Worm (Caenorhabditis elegans): ENCODE results near the gene T25D1.3.

The T25D1.3 gene

DNA sequence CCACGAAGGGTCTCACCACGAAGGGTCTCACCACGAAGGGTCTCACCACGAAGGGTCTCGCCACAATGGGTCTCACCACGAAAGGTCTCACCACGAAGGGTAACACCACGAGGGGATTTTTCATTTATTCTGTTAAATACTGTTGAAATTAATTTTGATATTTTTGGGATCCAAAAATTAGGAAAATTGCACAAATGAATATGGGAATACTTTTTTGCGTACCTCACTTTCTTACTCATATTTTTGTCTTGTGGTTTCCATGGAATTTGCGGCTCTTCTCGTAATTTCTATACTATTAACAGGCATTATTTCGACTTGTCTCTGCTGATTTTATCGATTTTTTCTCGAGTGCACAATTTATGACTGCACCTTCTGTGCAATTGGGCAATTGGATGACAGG lies at the start of gene T25D1.3:
Gene T25D1.3, plus strand, starts transcription at position 301 of the 400 bp plus-strand sequence.
- TF ChIP-seq efl-3 (GFP tag; optimal IDR thresholded peaks at IDR 0.05) (no peak), F16B12.6 (tag; optimal IDR thresholded peaks at IDR 0.05) (no peak), alr-1 (tag; optimal IDR thresholded peaks at IDR 0.05; ENCODE audit: borderline replicate concordance) (no peak), isw-1 (GFP tag; IDR thresholded peaks at IDR 0.05) (no peak), ets-5 (GFP tag; IDR thresholded peaks at IDR 0.05) (no peak), ceh-88 (GFP tag; IDR thresholded peaks at IDR 0.05) (no peak)

DNA sequence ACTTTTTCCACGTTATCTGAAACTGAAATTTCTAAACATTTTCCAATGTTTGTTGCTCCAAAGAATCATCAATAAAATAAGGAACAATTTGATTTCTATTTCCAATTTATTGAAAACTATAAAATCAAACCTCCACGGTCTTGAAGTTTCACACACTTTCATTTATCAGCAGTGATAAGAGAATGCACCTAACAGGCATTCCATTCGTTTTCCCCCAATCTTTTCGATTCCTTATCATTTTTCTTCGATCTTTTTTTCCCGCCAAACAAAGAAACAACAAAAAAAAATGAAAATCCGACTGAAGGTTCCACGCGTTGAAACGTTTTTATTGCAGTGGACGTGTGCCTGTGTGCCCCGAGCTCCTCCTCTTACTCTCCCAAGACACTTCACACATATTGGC lies 48.8 kb upstream of the T25D1.3 start, which contains the start of gene nas-39:
Gene nas-39, plus strand, starts transcription at position 269 of the 400 bp plus-strand sequence.
- peak; percentile 69 for TF ChIP-seq elt-2 (tag; optimal IDR thresholded peaks at IDR 0.05)
- TF ChIP-seq Y116A8C.19 (tag; optimal IDR thresholded peaks at IDR 0.05; ENCODE audit: borderline replicate concordance): no peak

DNA sequence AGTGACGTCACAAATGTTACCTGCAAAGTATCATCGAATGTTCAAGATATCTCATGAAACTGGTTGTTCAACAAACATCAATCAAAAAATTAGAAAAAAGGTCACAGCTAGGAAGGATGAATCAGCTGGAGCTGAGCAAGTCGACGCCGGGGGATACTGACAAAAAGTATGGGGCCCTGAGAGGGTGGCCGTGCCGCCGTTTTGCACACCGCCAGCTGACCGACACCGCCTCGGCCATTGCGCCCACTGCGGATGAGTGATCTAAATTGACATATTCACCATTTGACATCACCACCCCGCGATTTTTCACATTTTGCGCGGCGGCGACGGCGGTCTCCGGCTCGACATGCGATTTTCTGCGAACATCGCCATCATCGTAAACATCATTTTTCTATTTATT lies 48.3 kb upstream of the T25D1.3 start:
- TF ChIP-seq Y116A8C.19 (tag; optimal IDR thresholded peaks at IDR 0.05; ENCODE audit: borderline replicate concordance) (no peak), tlp-1 (tag; optimal IDR thresholded peaks at IDR 0.05) (no peak), rnt-1 (tag; optimal IDR thresholded peaks at IDR 0.05) (peak; percentile 38), nhr-84 (tag; optimal IDR thresholded peaks at IDR 0.05) (no peak), sup-37 (GFP tag; optimal IDR thresholded peaks at IDR 0.05) (no peak), unc-30 (tag; optimal IDR thresholded peaks at IDR 0.05) (no peak), nhr-71 (tag; optimal IDR thresholded peaks at IDR 0.05) (peak; percentile 3)

DNA sequence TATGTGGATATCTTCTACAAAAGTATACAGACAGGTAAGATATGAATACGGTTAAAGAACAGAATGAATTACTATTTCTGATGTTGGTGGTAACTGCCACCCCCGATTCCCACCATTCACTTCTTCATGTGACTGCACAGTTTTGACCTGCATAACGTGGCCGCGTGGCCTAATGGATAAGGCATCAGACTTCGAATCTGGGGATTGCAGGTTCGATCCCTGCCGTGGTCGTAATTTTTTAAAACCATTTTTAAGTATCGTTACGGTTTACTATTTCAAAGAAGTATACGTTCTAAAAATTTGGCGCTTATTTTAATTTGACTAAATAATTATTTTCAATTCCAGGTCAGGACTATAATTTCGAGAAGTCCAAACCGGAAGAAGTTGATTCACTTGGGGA lies 44.1 kb upstream of the T25D1.3 start:
- TF ChIP-seq nhr-11 (tag; optimal IDR thresholded peaks at IDR 0.05): no peak

DNA sequence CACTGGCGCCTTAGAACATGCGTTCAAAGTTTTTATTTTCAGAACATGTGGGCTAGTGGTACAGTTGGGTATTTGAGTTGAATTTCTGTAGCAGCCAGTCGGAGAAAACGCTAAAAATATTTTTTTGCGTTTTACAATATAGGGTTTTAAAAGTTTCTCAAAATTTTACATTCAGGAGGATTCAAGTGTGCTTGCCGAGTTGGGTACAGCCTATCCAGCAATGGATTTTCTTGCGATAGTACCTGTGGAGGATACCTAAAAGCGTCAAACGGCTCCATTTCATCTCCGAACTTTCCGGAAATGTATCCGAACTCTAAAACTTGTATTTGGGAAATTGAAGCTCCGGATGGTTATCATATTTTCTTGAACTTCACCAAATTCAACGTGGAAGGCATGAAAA lies 39.3 kb upstream of the T25D1.3 start:
- TF ChIP-seq skn-1 (tag; optimal IDR thresholded peaks at IDR 0.05): no peak
- TF ChIP-seq ceh-88 (GFP tag; IDR thresholded peaks at IDR 0.05): no peak
- no peak for TF ChIP-seq hlh-17 (GFP tag; optimal IDR thresholded peaks at IDR 0.05; ENCODE audit: borderline replicate concordance)
- TF ChIP-seq xbp-1 (tag; optimal IDR thresholded peaks at IDR 0.05): no peak
- TF ChIP-seq zip-4 (GFP tag; optimal IDR thresholded peaks at IDR 0.05): no peak
- no peak for TF ChIP-seq lir-3 (tag; optimal IDR thresholded peaks at IDR 0.05; ENCODE audit: poor library complexity)
- TF ChIP-seq efl-3 (GFP tag; optimal IDR thresholded peaks at IDR 0.05): no peak
- TF ChIP-seq Y116A8C.19 (tag; optimal IDR thresholded peaks at IDR 0.05; ENCODE audit: borderline replicate concordance): no peak
- no peak for TF ChIP-seq fos-1 (tag; optimal IDR thresholded peaks at IDR 0.05)
- TF ChIP-seq nhr-237 (tag; optimal IDR thresholded peaks at IDR 0.05): no peak
- no peak for TF ChIP-seq zag-1 (tag; optimal IDR thresholded peaks at IDR 0.05)
- no peak for TF ChIP-seq nhr-90 (tag; optimal IDR thresholded peaks at IDR 0.05; ENCODE audit: poor library complexity)
- TF ChIP-seq ceh-82 (tag; optimal IDR thresholded peaks at IDR 0.05): no peak
- no peak for TF ChIP-seq aha-1 (tag; optimal IDR thresholded peaks at IDR 0.05)
- TF ChIP-seq egl-13 (tag; optimal IDR thresholded peaks at IDR 0.05): no peak
- TF ChIP-seq nhr-84 (tag; optimal IDR thresholded peaks at IDR 0.05): no peak
- TF ChIP-seq egl-27 (tag; optimal IDR thresholded peaks at IDR 0.05): no peak
- TF ChIP-seq fkh-10 (GFP tag; optimal IDR thresholded peaks at IDR 0.05): no peak
- TF ChIP-seq unc-86 (tag; optimal IDR thresholded peaks at IDR 0.05): no peak
- TF ChIP-seq ceh-8 (GFP tag; optimal IDR thresholded peaks at IDR 0.05): no peak

DNA sequence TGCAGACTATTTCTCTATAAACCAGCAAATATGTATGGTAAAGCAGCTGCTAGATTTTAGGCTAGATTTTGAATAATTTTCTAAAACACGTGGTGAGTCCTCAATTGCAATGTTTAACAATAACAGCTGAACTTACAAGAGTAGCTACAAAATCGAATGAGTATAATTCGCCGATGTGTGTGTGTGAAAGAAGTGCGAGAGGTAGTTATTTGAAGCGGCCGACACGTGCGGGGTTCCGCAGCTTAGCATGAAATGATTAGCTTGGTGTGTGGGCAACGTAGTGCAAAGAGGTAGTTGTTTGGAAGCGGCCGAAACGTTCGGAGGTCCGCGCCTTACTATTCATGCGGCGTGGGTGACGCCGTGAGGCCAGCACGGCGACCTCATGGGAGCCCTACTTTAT lies 36.6 kb upstream of the T25D1.3 start:
- TF ChIP-seq snpc-4 (tag; optimal IDR thresholded peaks at IDR 0.05): no peak
- TF ChIP-seq lin-35 (GFP tag; optimal IDR thresholded peaks at IDR 0.05): no peak
- TF ChIP-seq nhr-76 (tag; optimal IDR thresholded peaks at IDR 0.05): no peak
- no peak for TF ChIP-seq snu-23 (GFP tag; optimal IDR thresholded peaks at IDR 0.05)
- no peak for TF ChIP-seq dsc-1 (tag; optimal IDR thresholded peaks at IDR 0.05)
- TF ChIP-seq nhr-47 (tag; optimal IDR thresholded peaks at IDR 0.05): no peak
- no peak for TF ChIP-seq skn-1 (tag; optimal IDR thresholded peaks at IDR 0.05)
- TF ChIP-seq sptf-1 (tag; optimal IDR thresholded peaks at IDR 0.05): no peak
- TF ChIP-seq swsn-7 (tag; optimal IDR thresholded peaks at IDR 0.05): no peak
- no peak for TF ChIP-seq tlp-1 (tag; optimal IDR thresholded peaks at IDR 0.05)
- TF ChIP-seq nhr-237 (tag; optimal IDR thresholded peaks at IDR 0.05): no peak
- TF ChIP-seq C04F5.9 (tag; optimal IDR thresholded peaks at IDR 0.05): no peak
- TF ChIP-seq unc-62 (GFP tag; optimal IDR thresholded peaks at IDR 0.05): no peak
- TF ChIP-seq sup-37 (GFP tag; optimal IDR thresholded peaks at IDR 0.05): no peak
- no peak for TF ChIP-seq rnt-1 (tag; optimal IDR thresholded peaks at IDR 0.05)
- TF ChIP-seq elt-2 (tag; optimal IDR thresholded peaks at IDR 0.05): no peak
- no peak for TF ChIP-seq nhr-84 (tag; optimal IDR thresholded peaks at IDR 0.05)
